Worm (Caenorhabditis elegans) whole organism, L4 larva: ENCODE results near the gene F11A5.17.

Experiments used
- F49E8.2 ChIP-seq: sonication (generic microtip); optimal IDR thresholded peaks from 2 replicates; lab custom pipeline; 2016; ENCODE audit warnings: missing compliant biosample characterization, mild to moderate bottlenecking, missing genetic modification characterization, borderline replicate concordance
- R02D3.7 ChIP-seq: fragments of 150-350 bp; sonication (generic microtip); optimal IDR thresholded peaks from 3 replicates; lab custom pipeline; 2014; ENCODE audit warnings: missing biosample characterization, missing genetic modification characterization
- Y48G9A.11 ChIP-seq: fragments of 200-800 bp; sonication (Bioruptor generic); IDR thresholded peaks from 2 replicates; pipeline ENCODE4 v1.3.6; 2022; ENCODE audit warnings: missing genetic modification reagents, missing genetic modification characterization, missing compliant biosample characterization
- Y5F2A.4 ChIP-seq: fragments of 200-800 bp; sonication (Bioruptor generic); optimal IDR thresholded peaks from 2 replicates; lab custom pipeline; 2018; ENCODE audit warnings: mild to moderate bottlenecking, missing genetic modification characterization, missing compliant biosample characterization
- Y75B8A.6 ChIP-seq: fragments of 200-800 bp; sonication (Bioruptor generic); IDR thresholded peaks from 2 replicates; pipeline ENCODE4 v1.3.6; 2022; ENCODE audit warnings: missing genetic modification reagents, missing genetic modification characterization, missing compliant biosample characterization
- ama-1 ChIP-seq: fragments of 150-350 bp; optimal IDR thresholded peaks from 2 replicates; lab custom pipeline; 2014; ENCODE audit warnings: inconsistent platforms, mixed read lengths
- ceh-32 ChIP-seq: sonication (generic microtip); optimal IDR thresholded peaks from 2 replicates; lab custom pipeline; 2016; ENCODE audit warnings: mild to moderate bottlenecking, missing genetic modification characterization, missing compliant biosample characterization; ENCODE audit not compliant: poor library complexity
- ceh-44 ChIP-seq: fragments of 200-800 bp; sonication (Bioruptor generic); IDR thresholded peaks from 2 replicates; pipeline ENCODE4 v1.3.6; 2022; ENCODE audit warnings: missing genetic modification reagents, missing genetic modification characterization, missing compliant biosample characterization
- ceh-62 ChIP-seq: sonication (generic microtip); optimal IDR thresholded peaks from 2 replicates; lab custom pipeline; 2017; ENCODE audit warnings: missing biosample characterization, missing genetic modification characterization
- daf-16 ChIP-seq, 3 experiments: sonication (generic microtip); optimal IDR thresholded peaks; 2 replicates each; lab custom pipeline; 2016 to 2017; ENCODE audit warnings: missing genetic modification characterization in 3 of 3, missing genetic modification reagents in 3 of 3, mild to moderate bottlenecking in 2 of 3, missing compliant biosample characterization in 2 of 3, missing biosample characterization in 1 of 3, moderate library complexity in 1 of 3
- dmd-6 ChIP-seq: fragments of 200-800 bp; sonication (Bioruptor generic); IDR thresholded peaks from 2 replicates; pipeline ENCODE4 v1.3.6; 2022; ENCODE audit warnings: missing genetic modification reagents, missing genetic modification characterization, missing compliant biosample characterization
- dve-1 ChIP-seq: sonication (generic microtip); optimal IDR thresholded peaks from 2 replicates; lab custom pipeline; 2017; ENCODE audit warnings: antibody characterized with exemption, mild to moderate bottlenecking, missing genetic modification characterization, missing compliant biosample characterization; ENCODE audit not compliant: insufficient read depth
- hlh-11 ChIP-seq: fragments of 200-800 bp; sonication (Bioruptor generic); optimal IDR thresholded peaks from 2 replicates; lab custom pipeline; 2018; ENCODE audit warnings: mild to moderate bottlenecking, missing genetic modification characterization, missing compliant biosample characterization
- lim-7 ChIP-seq: fragments of 200-800 bp; sonication (Bioruptor generic); IDR thresholded peaks from 2 replicates; pipeline ENCODE4 v1.3.6; 2022; ENCODE audit warnings: missing genetic modification characterization, missing compliant biosample characterization
- lin-38 ChIP-seq: fragments of 200-800 bp; sonication (Bioruptor generic); IDR thresholded peaks from 2 replicates; pipeline ENCODE4 v1.3.6; 2022; ENCODE audit warnings: missing genetic modification reagents, missing genetic modification characterization, missing compliant biosample characterization
- madf-5 ChIP-seq, 2 experiments: fragments of 200-800 bp; sonication (Bioruptor generic); IDR thresholded peaks; 2 replicates each; pipeline ENCODE4 v1.3.6; 2022; ENCODE audit warnings: missing compliant biosample characterization in 2 of 2, missing genetic modification characterization in 2 of 2
- mdt-29 ChIP-seq: fragments of 200-800 bp; sonication (Bioruptor generic); IDR thresholded peaks from 2 replicates; pipeline ENCODE4 v1.3.6; 2022; ENCODE audit warnings: missing genetic modification reagents, missing genetic modification characterization, missing compliant biosample characterization
- mep-1 ChIP-seq: fragments of 150-350 bp; sonication (generic microtip); optimal IDR thresholded peaks from 3 replicates; lab custom pipeline; 2014; ENCODE audit warnings: missing biosample characterization, missing genetic modification characterization
- mxl-2 ChIP-seq: fragments of 200-800 bp; sonication (Bioruptor generic); conservative IDR thresholded peaks from 2 replicates; pipeline ENCODE4 v1.3.6; 2022; ENCODE audit warnings: missing genetic modification reagents, missing genetic modification characterization, missing compliant biosample characterization
- nhr-10 ChIP-seq: fragments of 150-350 bp; optimal IDR thresholded peaks from 2 replicates; lab custom pipeline; 2014; ENCODE audit warnings: missing biosample characterization, missing genetic modification characterization
- nhr-102 ChIP-seq: sonication (generic microtip); optimal IDR thresholded peaks from 2 replicates; lab custom pipeline; 2016; ENCODE audit warnings: mild to moderate bottlenecking, missing genetic modification characterization, moderate library complexity, missing compliant biosample characterization
- nhr-25 ChIP-seq: sonication (generic microtip); optimal IDR thresholded peaks from 2 replicates; lab custom pipeline; 2017; ENCODE audit warnings: missing genetic modification characterization, mild to moderate bottlenecking, missing compliant biosample characterization, antibody characterized with exemption, moderate library complexity, borderline replicate concordance; ENCODE audit not compliant: insufficient read depth
- nhr-28 ChIP-seq: fragments of 150-350 bp; optimal IDR thresholded peaks from 2 replicates; lab custom pipeline; 2014; ENCODE audit warnings: missing biosample characterization, missing genetic modification characterization
- nhr-48 ChIP-seq: sonication (generic microtip); optimal IDR thresholded peaks from 2 replicates; lab custom pipeline; 2016; ENCODE audit warnings: mild to moderate bottlenecking, missing genetic modification characterization, missing compliant biosample characterization
- nhr-77 ChIP-seq: fragments of 150-350 bp; optimal IDR thresholded peaks from 2 replicates; lab custom pipeline; 2014; ENCODE audit warnings: missing biosample characterization, missing genetic modification characterization
- pha-4 ChIP-seq, 2 experiments: fragments of 150-350 bp in 1 of 2; fragments of 200-800 bp in 1 of 2; sonication (Bioruptor generic) in 1 of 2; IDR thresholded peaks in 1 of 2; optimal IDR thresholded peaks in 1 of 2; 2 replicates each; pipeline versions ENCODE4 v1.3.6 to Lab custom; 2014 to 2022; ENCODE audit warnings: missing genetic modification characterization in 2 of 2, missing genetic modification reagents in 2 of 2, missing biosample characterization in 1 of 2, missing compliant biosample characterization in 1 of 2
- pqm-1 ChIP-seq: sonication (generic microtip); optimal IDR thresholded peaks from 2 replicates; lab custom pipeline; 2017; ENCODE audit warnings: missing biosample characterization, missing genetic modification characterization
- rbr-2 ChIP-seq: sonication (generic microtip); optimal IDR thresholded peaks from 2 replicates; lab custom pipeline; 2016; ENCODE audit warnings: missing genotype, missing genetic modification characterization, missing compliant biosample characterization
- sdz-12 ChIP-seq: fragments of 200-800 bp; sonication (Bioruptor generic); optimal IDR thresholded peaks from 2 replicates; lab custom pipeline; 2018; ENCODE audit warnings: mild to moderate bottlenecking, missing genetic modification characterization, missing compliant biosample characterization
- set-16 ChIP-seq: fragments of 200-800 bp; sonication (Bioruptor generic); IDR thresholded peaks from 2 replicates; pipeline ENCODE4 v1.3.6; 2022; ENCODE audit warnings: missing genetic modification reagents, missing genetic modification characterization, missing compliant biosample characterization
- skn-1 ChIP-seq: fragments of 150-350 bp; optimal IDR thresholded peaks from 2 replicates; lab custom pipeline; 2014; ENCODE audit warnings: missing biosample characterization, missing genetic modification characterization
- snpc-1.2 ChIP-seq: fragments of 200-800 bp; sonication (Bioruptor generic); IDR thresholded peaks from 2 replicates; pipeline ENCODE4 v1.3.6; 2022; ENCODE audit warnings: missing genetic modification reagents, missing genetic modification characterization, missing compliant biosample characterization
- tra-1 ChIP-seq: fragments of 200-800 bp; sonication (Bioruptor generic); IDR thresholded peaks from 2 replicates; pipeline ENCODE4 v1.3.6; 2022; ENCODE audit warnings: missing genetic modification reagents, missing genetic modification characterization, missing compliant biosample characterization
- unc-130 ChIP-seq: sonication (generic microtip); optimal IDR thresholded peaks from 2 replicates; lab custom pipeline; 2016; ENCODE audit warnings: missing genetic modification reagents, missing genetic modification characterization, missing compliant biosample characterization
- unc-62 ChIP-seq, 3 experiments: fragments of 150-350 bp in 1 of 3; sonication (generic microtip); optimal IDR thresholded peaks in 2 of 3; peaks in 1 of 3; 1 replicate in 1 of 3; 2 replicates in 2 of 3; lab custom pipeline; 2014 to 2017; ENCODE audit warnings: missing biosample characterization in 3 of 3, missing genetic modification characterization in 3 of 3, missing genetic modification reagents in 3 of 3, missing genotype in 1 of 3
- zip-2 ChIP-seq: fragments of 150-350 bp; optimal IDR thresholded peaks from 2 replicates; lab custom pipeline; 2014; ENCODE audit warnings: missing biosample characterization, missing genetic modification characterization

The F11A5.17 gene

DNA sequence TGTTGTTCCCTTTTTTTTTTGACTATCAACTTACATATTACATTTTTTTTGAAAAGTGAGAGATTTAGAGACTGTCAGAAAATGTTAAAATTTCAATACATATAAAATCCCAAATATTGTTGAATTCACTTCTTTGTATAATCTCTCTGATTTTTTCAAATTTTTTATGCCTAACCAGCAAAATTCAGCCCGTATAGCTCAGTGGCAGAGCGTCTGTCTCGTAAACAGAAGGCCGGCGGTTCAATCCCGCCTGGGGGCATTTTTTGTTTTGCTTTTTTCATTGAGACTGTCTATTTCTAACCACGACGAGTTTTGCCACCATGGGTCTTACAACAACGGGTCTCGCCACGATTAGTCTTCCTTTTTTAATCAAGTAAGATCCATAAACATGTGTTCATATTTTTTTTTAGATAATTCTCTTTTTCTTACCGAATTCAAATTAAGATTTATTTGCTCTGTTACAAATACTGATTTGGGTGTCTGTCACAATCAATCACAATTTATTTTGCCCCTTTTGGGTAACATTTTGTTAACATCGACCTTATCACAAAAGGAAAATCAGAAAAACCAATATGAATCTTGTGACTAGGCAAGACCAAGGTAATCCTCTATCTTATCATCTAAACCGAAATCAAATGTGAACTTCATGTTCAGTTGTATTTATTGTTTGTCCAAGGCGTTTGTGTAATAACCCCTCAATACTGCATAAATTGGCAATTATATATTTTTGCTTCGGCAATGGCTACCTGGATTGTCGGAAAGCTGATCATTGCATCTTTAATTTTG lies 17.3 kb downstream of the F11A5.17 start, which contains the start of gene glc-1:
Gene glc-1, plus strand, starts transcription at position 663 of the 786 bp plus-strand sequence.
- TF ChIP-seq dmd-6 (GFP tag; lab: Robert Waterston, UW) (peak; percentile 43; the same call in 1 of the 2 replicates), pqm-1 (tag; lab: Kevin White, UChicago) (peak; percentile 56), R02D3.7 (tag; lab: Kevin White, UChicago) (no peak), nhr-28 (tag; lab: Kevin White, UChicago) (peak; percentile 30)

DNA sequence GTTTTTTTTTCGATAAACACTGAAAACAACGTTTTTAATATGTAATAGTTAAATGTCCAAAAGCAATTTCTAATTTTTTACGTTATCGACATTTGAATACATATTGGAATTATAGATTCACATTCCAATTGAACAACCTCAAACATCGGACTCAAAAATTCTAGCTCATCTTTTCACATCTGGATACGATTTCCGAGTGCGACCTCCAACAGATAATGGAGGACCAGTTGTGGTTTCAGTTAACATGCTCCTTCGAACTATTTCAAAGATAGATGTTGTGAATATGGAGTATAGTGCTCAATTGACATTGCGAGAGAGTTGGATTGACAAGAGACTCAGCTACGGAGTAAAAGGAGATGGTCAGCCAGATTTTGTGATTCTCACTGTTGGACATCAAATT lies 18.2 kb downstream of the F11A5.17 start:
- TF ChIP-seq unc-62 (GFP tag; optimal IDR thresholded peaks at IDR 0.05 in 1 of 2; lab: Kevin White, UChicago) (peak in 1 of 2 experiments; percentile 93), unc-62 (tag; optimal IDR thresholded peaks at IDR 0.05; lab: Kevin White, UChicago) (no peak), dmd-6 (GFP tag; lab: Robert Waterston, UW) (no peak)

DNA sequence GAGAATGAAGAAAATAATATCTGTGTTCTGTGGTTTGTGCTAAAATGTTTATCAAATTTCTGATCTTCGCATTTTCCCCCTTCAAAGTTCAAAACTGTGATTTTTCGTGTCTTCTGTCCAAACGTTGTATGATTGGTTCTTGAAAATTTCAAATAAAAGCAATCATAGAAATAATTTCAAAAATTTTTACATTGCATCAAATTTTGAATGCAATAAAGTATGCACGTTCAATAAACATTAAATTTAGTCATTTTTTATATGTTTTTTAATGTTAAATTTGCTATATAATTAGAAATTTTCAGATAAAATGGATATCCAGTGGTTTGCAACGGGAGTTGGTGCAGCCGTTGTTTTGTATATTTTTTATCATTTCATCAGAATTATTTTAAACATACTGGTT lies 22.2 kb downstream of the F11A5.17 start, which contains the start of gene stdh-2:
Gene stdh-2, plus strand, starts transcription at position 301 of the 400 bp plus-strand sequence.
- TF ChIP-seq mxl-2 (GFP tag; lab: Robert Waterston, UW) (no peak), nhr-28 (tag; lab: Kevin White, UChicago) (peak; percentile 54)

DNA sequence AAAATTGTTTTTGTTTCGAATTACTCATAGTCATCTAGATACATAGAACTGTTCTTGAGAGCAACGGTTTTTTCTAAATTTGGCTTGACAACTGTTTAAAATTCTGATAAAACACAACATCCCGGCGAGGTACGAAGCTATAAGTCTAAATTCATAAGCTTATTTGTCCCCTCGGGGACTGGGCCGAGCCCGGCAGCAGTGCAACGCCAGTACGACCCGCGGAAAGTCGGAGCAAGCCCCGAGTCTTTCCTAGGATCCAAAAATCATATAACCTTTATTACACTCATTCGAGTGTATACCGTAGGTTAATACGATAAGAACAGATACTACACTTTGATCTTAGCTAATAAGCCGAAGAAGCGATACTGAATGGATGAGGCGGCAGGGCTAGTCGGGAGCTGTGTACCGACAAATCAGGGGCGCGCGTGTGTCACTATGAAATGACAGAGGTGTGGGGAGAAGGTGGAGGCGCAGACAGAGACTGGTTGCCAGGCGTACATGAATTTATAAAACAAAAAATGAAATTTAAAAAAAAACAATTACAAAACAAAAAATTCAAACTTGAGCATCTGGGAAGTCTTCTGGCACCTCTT lies 23.8 kb downstream of the F11A5.17 start:
- TF ChIP-seq nhr-25 (tag; lab: Kevin White, UChicago), result no peak
- no peak for TF ChIP-seq skn-1 (tag; lab: Kevin White, UChicago)
- TF ChIP-seq unc-130 (GFP tag; lab: Kevin White, UChicago), result peak; percentile 12
- TF ChIP-seq dmd-6 (GFP tag; lab: Robert Waterston, UW), result peak; percentile 42; the same call in 1 of the 2 replicates
- peak; percentile 14 for TF ChIP-seq hlh-11 (tag; lab: Kevin White, UChicago)
- peak; percentile 65 for TF ChIP-seq snpc-1.2
- TF ChIP-seq Y48G9A.11 (GFP tag; lab: Robert Waterston, UW), result peak; percentile 47; the same call in 1 of the 2 replicates
- TF ChIP-seq ama-1 (lab: Kevin White, UChicago), result no peak
- peak; percentile 35 for TF ChIP-seq nhr-48
- peak; percentile 14 for TF ChIP-seq nhr-102 (tag; lab: Kevin White, UChicago)
- TF ChIP-seq ceh-44 (GFP tag; lab: Robert Waterston, UW), result peak; percentile 85
- TF ChIP-seq tra-1, result peak; percentile 42; the same call in 1 of the 2 replicates
- TF ChIP-seq set-16, result no peak
- TF ChIP-seq F49E8.2, result peak; percentile 81
- TF ChIP-seq Y75B8A.6 (GFP tag; lab: Robert Waterston, UW), result 0 out of 2 replicates have a peak, but pooled peaks have one; percentile 17
- 0 out of 2 replicates have a peak, but pooled peaks have one; percentile 25 for TF ChIP-seq mdt-29
- TF ChIP-seq pha-4 (GFP tag; IDR thresholded peaks at IDR 0.05; lab: Robert Waterston, UW), result 0 out of 2 replicates have a peak, but pooled peaks have one; percentile 10
- TF ChIP-seq pha-4 (tag; optimal IDR thresholded peaks at IDR 0.05; lab: Kevin White, UChicago), result no peak
- peak in 1 of 2 experiments; percentile 31 for TF ChIP-seq daf-16 (GFP tag; optimal IDR thresholded peaks at IDR 0.05; lab: Kevin White, UChicago)
- TF ChIP-seq daf-16 (tag; optimal IDR thresholded peaks at IDR 0.05; lab: Kevin White, UChicago), result no peak
- TF ChIP-seq Y5F2A.4, result no peak
- peak; percentile 18 for TF ChIP-seq dve-1 (tag; lab: Kevin White, UChicago)
- peak; percentile 40; the same call in 1 of the 2 replicates for TF ChIP-seq lin-38 (GFP tag; lab: Robert Waterston, UW)
- no peak for TF ChIP-seq madf-5 (GFP tag; IDR thresholded peaks at IDR 0.05; lab: Robert Waterston, UW)

DNA sequence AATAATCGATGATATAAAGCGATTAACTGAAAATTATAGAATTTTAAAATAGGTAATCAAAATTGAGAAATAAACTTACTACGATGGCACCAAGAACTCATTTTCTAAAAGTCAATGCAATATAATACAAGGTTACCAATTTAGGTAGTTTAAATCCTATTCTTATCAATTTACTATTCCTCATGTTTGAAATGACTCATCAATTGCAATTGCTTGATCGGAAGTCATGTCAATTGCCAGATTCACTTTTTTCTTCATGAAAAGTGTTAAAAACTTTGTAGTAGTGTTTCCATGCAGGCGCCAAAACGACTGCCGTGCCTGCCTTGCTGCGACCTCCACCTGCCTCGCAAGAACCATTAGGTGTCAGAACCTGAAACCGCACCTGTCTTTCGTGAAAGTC lies 24.8 kb downstream of the F11A5.17 start, which contains the start of gene F11A5.13:
Gene F11A5.13, minus strand, starts transcription at position 101 of the 400 bp plus-strand sequence.
- TF ChIP-seq zip-2 (no peak), hlh-11 (tag; lab: Kevin White, UChicago) (no peak), lim-7 (GFP tag; lab: Robert Waterston, UW) (no peak), lin-38 (GFP tag; lab: Robert Waterston, UW) (no peak), nhr-77 (tag; lab: Kevin White, UChicago) (no peak), ceh-32 (tag; lab: Kevin White, UChicago) (no peak), nhr-10 (tag; lab: Kevin White, UChicago) (no peak), unc-130 (GFP tag; lab: Kevin White, UChicago) (no peak), tra-1 (no peak), ceh-62 (no peak), ama-1 (lab: Kevin White, UChicago) (no peak), unc-62 (GFP tag; optimal IDR thresholded peaks at IDR 0.05 in 1 of 2; lab: Kevin White, UChicago) (no peak), unc-62 (tag; optimal IDR thresholded peaks at IDR 0.05; lab: Kevin White, UChicago) (no peak), rbr-2 (tag; lab: Kevin White, UChicago) (no peak), sdz-12 (GFP tag; lab: Kevin White, UChicago) (no peak), mep-1 (tag; lab: Kevin White, UChicago) (no peak)
